Fruit fly (Drosophila melanogaster) whole organism, wandering third instar larva: Measurements from ENCODE around the gene CG15734.

ENCODE experiments used
- HLH106 ChIP-seq: fragments of 200-800 bp; optimal IDR thresholded peaks from 3 replicates; lab custom pipeline; 2019; ENCODE audit warnings: missing biosample characterization, mild to moderate bottlenecking, missing genetic modification characterization, moderate library complexity
- jim ChIP-seq: fragments of 175-275, 200-325 bp; sonication (Bioruptor generic); optimal IDR thresholded peaks from 2 replicates; lab custom pipeline; 2016; ENCODE audit warnings: missing biosample characterization, mild to moderate bottlenecking, missing genetic modification characterization

DNA sequence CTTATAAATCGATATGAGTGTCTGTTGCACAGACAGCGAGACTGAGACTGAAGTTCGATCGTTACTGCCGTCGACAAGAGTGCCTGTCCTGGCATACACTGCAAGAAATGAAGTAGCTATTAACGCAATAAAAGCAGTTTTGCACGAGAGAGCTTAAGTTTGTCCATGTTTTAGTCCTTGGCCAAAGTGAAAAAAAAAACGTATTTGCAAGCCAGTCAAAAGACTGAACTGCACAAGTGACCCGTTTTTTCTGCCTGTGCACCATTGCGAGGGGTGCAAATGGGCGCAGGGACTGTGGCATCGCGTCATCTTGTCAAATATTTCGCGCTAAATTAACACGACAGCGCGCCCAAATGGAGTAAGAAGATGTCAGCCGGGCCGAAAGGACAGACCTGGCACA is 11.3 kb downstream of the CG15734 start:
- no peak for TF ChIP-seq HLH106 (tag; lab: Kevin White, UChicago)
- TF ChIP-seq jim (GFP tag; lab: Kevin White, UChicago) = no peak
